Worm (Caenorhabditis elegans): Measurements from ENCODE around the gene apm-3.

Gene apm-3

DNA sequence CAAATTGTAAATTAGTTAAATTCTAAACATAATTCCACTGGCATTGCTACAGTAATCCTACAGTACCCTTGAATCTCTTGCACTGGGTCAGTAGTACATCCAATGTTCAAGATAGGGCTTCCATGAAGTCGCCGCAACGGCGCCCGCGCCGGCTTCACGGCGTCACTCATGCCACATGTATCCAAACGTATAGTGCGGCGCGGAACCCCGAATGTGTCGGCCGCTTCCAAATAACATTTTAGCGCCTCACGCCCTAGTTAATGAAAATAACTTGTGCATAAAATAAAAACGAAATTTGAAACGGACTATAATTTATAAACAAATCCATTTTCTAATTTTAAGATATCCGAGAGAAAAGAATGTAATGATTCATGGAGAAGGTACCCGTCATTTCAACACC, 18.8 kb upstream of the apm-3 start:
- TF ChIP-seq nhr-237 (tag; optimal IDR thresholded peaks at IDR 0.05) (no peak), lin-13 (tag; optimal IDR thresholded peaks at IDR 0.05) (no peak), blmp-1 (tag; optimal IDR thresholded peaks at IDR 0.05) (no peak), cnd-1 (tag; optimal IDR thresholded peaks at IDR 0.05) (no peak), tbx-8 (GFP tag; optimal IDR thresholded peaks at IDR 0.05) (no peak), lin-32 (GFP tag; optimal IDR thresholded peaks at IDR 0.05) (no peak), nhr-28 (tag; optimal IDR thresholded peaks at IDR 0.05) (no peak), snpc-4 (tag; optimal IDR thresholded peaks at IDR 0.05) (no peak), ces-1 (GFP tag; optimal IDR thresholded peaks at IDR 0.05) (no peak), sptf-1 (tag; optimal IDR thresholded peaks at IDR 0.05) (no peak), unc-62 (GFP tag; optimal IDR thresholded peaks at IDR 0.05) (no peak), nhr-12 (tag; optimal IDR thresholded peaks at IDR 0.05) (no peak), zip-8 (tag; optimal IDR thresholded peaks at IDR 0.05) (no peak), drap-1 (GFP tag; optimal IDR thresholded peaks at IDR 0.05) (no peak), sem-2 (GFP tag; optimal IDR thresholded peaks at IDR 0.05) (no peak), flh-1 (GFP tag; optimal IDR thresholded peaks at IDR 0.05) (no peak), nhr-2 (tag; optimal IDR thresholded peaks at IDR 0.05) (no peak)

DNA sequence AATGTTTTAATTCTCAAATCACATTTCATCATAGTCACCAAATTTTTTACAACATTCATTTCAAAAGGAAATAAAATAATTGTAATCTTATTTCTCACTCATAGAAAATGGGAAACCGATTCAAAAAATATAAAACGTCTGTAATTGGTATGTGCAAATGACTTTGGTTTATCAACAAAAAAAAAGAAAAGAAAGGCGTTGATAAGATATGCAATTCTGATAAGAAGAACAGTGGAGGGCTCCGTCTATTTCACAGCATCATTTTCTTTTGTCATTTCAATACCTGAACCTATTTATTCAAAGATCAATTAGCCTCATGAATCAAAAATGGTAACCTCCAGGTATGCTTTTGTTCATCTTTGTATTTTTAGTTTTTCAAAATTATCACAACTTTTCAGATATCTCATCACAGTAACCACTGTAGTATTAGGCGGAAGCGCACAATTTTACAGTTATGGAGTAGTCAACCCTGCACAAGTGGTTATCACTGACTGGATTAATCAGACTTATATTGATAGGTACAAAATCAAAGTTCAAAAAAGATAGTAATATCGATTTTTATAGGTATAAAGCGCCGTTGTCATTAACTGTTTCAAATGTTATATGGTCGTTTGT, 16.4 kb upstream of the apm-3 start, which contains the start of gene F53H8.3:
F53H8.3 (plus strand) TSS at position 275 of the 615 bp plus-strand sequence.
- TF ChIP-seq ceh-43 (GFP tag; optimal IDR thresholded peaks at IDR 0.05) (no peak), mls-2 (tag; optimal IDR thresholded peaks at IDR 0.05) (no peak)

DNA sequence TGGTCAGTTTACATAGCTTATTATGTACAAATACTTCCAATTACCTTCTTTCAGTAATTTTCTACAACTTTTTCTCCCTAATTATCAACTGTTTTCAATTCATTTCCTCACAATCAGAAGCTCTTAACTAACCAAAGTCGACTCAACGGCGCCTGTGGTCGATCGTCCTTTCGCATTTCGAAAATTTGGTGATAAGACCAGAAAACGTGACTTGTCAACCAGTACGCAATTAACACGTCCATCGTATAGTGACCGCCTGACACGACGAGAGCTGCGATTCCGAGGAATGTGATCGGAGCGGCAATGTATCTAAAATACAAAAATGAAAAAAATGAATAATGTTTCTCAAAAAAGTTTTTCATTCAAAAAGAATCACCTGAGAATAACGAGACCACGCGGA, 9.1 kb upstream of the apm-3 start:
- TF ChIP-seq tbx-8 (GFP tag; optimal IDR thresholded peaks at IDR 0.05) = no peak
- TF ChIP-seq lsy-2 (tag; optimal IDR thresholded peaks at IDR 0.05) = no peak
- no peak for TF ChIP-seq ces-1 (GFP tag; optimal IDR thresholded peaks at IDR 0.05)
- no peak for TF ChIP-seq elt-3 (tag; optimal IDR thresholded peaks at IDR 0.05)
- no peak for TF ChIP-seq nhr-76 (tag; optimal IDR thresholded peaks at IDR 0.05)
- TF ChIP-seq M03D4.4 (tag; optimal IDR thresholded peaks at IDR 0.05) = no peak
- TF ChIP-seq mab-5 (tag; optimal IDR thresholded peaks at IDR 0.05) = no peak
- no peak for TF ChIP-seq sptf-1 (tag; optimal IDR thresholded peaks at IDR 0.05)
- no peak for TF ChIP-seq ztf-11 (tag; optimal IDR thresholded peaks at IDR 0.05)
- TF ChIP-seq elt-1 (tag; optimal IDR thresholded peaks at IDR 0.05; ENCODE audit: borderline replicate concordance, insufficient read depth) = no peak
- no peak for TF ChIP-seq ceh-83 (GFP tag; optimal IDR thresholded peaks at IDR 0.05)
- TF ChIP-seq pha-4 (tag; optimal IDR thresholded peaks at IDR 0.05) = no peak
- no peak for TF ChIP-seq snpc-4 (tag; optimal IDR thresholded peaks at IDR 0.05)
- TF ChIP-seq unc-62 (GFP tag; optimal IDR thresholded peaks at IDR 0.05) = no peak
- TF ChIP-seq lin-13 (tag; optimal IDR thresholded peaks at IDR 0.05) = no peak
- TF ChIP-seq drap-1 (GFP tag; optimal IDR thresholded peaks at IDR 0.05) = no peak
- TF ChIP-seq nhr-2 (tag; optimal IDR thresholded peaks at IDR 0.05) = no peak
- no peak for TF ChIP-seq zip-8 (tag; optimal IDR thresholded peaks at IDR 0.05)
- TF ChIP-seq mls-2 (tag; optimal IDR thresholded peaks at IDR 0.05) = no peak
- no peak for TF ChIP-seq blmp-1 (tag; optimal IDR thresholded peaks at IDR 0.05)

- TF ChIP-seq ces-1 (GFP tag; optimal IDR thresholded peaks at IDR 0.05) (no peak), lin-13 (tag; optimal IDR thresholded peaks at IDR 0.05) (no peak), nhr-237 (tag; optimal IDR thresholded peaks at IDR 0.05) (no peak), snpc-4 (tag; optimal IDR thresholded peaks at IDR 0.05) (no peak), flh-1 (GFP tag; optimal IDR thresholded peaks at IDR 0.05) (no peak), nhr-2 (tag; optimal IDR thresholded peaks at IDR 0.05) (no peak), M03D4.4 (tag; optimal IDR thresholded peaks at IDR 0.05) (no peak), ceh-83 (GFP tag; optimal IDR thresholded peaks at IDR 0.05) (no peak), pha-4 (tag; optimal IDR thresholded peaks at IDR 0.05) (no peak), hlh-1 (tag; optimal IDR thresholded peaks at IDR 0.05) (no peak), nhr-76 (tag; optimal IDR thresholded peaks at IDR 0.05) (no peak), drap-1 (GFP tag; optimal IDR thresholded peaks at IDR 0.05) (no peak), sptf-1 (tag; optimal IDR thresholded peaks at IDR 0.05) (no peak)
These were observed 6.9 kb upstream of the apm-3 start for ce11 chrX:947885-948284.

DNA sequence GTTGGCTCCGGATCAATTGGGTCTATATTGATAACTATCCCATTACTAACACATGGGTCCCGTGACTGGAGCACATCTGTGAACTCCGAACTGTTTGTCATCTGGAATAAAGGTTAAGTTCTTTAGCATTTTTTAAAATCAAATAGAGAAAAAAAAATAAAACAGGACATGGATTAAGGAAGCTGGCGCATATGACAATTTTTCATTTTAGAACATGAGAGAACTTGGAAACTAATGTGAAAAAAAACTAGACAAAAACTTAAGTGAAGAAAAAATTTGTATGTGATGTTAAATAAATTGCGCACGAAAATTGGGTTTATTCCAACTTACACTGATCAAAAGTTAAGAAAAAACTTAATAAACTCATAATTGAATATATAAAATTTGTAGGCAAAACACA, 6.0 kb upstream of the apm-3 start, which contains the start of gene sms-2:
sms-2 (minus strand) TSS at position 101 of the 400 bp plus-strand sequence.
- no peak for TF ChIP-seq zip-8 (tag; optimal IDR thresholded peaks at IDR 0.05)
- TF ChIP-seq ceh-83 (GFP tag; optimal IDR thresholded peaks at IDR 0.05) = no peak
- no peak for TF ChIP-seq tbx-8 (GFP tag; optimal IDR thresholded peaks at IDR 0.05)
- no peak for TF ChIP-seq blmp-1 (tag; optimal IDR thresholded peaks at IDR 0.05)
- no peak for TF ChIP-seq ztf-11 (tag; optimal IDR thresholded peaks at IDR 0.05)
- TF ChIP-seq ceh-43 (GFP tag; optimal IDR thresholded peaks at IDR 0.05) = no peak
- no peak for TF ChIP-seq lin-13 (tag; optimal IDR thresholded peaks at IDR 0.05)
- TF ChIP-seq M03D4.4 (tag; optimal IDR thresholded peaks at IDR 0.05) = no peak
- no peak for TF ChIP-seq pha-4 (tag; optimal IDR thresholded peaks at IDR 0.05)
- no peak for TF ChIP-seq nhr-2 (tag; optimal IDR thresholded peaks at IDR 0.05)
- TF ChIP-seq elt-3 (tag; optimal IDR thresholded peaks at IDR 0.05) = no peak
- no peak for TF ChIP-seq nhr-28 (tag; optimal IDR thresholded peaks at IDR 0.05)
- TF ChIP-seq sptf-1 (tag; optimal IDR thresholded peaks at IDR 0.05) = no peak
- no peak for TF ChIP-seq hlh-1 (tag; optimal IDR thresholded peaks at IDR 0.05)
- TF ChIP-seq ham-2 (GFP tag; optimal IDR thresholded peaks at IDR 0.05) = no peak

Measured in whole organism, mixed stage, embryonic.